Worm (Caenorhabditis elegans): ENCODE data around the gene scrm-7.

Gene scrm-7

ce11 chrV:14729343-14729742 is 50.2 kb downstream of the scrm-7 start, which contains the start of gene oig-3:
Gene oig-3 (plus strand): TSS chrV:14729643.
- TF ChIP-seq W03F9.2 (tag; optimal IDR thresholded peaks at IDR 0.05): no peak
- TF ChIP-seq him-1 (tag; optimal IDR thresholded peaks at IDR 0.05): no peak

ce11 chrV:14728754-14729153 is 50.8 kb downstream of the scrm-7 start, which contains the start of gene Y50E8A.2:
Gene Y50E8A.2 (minus strand): TSS chrV:14728854.
- TF ChIP-seq him-1 (tag; optimal IDR thresholded peaks at IDR 0.05) (no peak), W03F9.2 (tag; optimal IDR thresholded peaks at IDR 0.05) (no peak), dao-5 (tag; optimal IDR thresholded peaks at IDR 0.05) (no peak)

All from whole organism, L4/young adult.